Worm (Caenorhabditis elegans) whole organism, L1 larva: Measurements from ENCODE around the gene tag-297.

Experiments
- C04F5.9 ChIP-seq: sonication (generic microtip); optimal IDR thresholded peaks from 2 replicates; lab custom pipeline; 2016; ENCODE audit warnings: missing genetic modification characterization, missing compliant biosample characterization
- efl-3 ChIP-seq: fragments of 200-800 bp; sonication (Bioruptor generic); optimal IDR thresholded peaks from 2 replicates; lab custom pipeline; 2018; ENCODE audit warnings: mild to moderate bottlenecking, missing genetic modification characterization, missing compliant biosample characterization
- jun-1 ChIP-seq: fragments of 150-350 bp; optimal IDR thresholded peaks from 2 replicates; lab custom pipeline; 2014; ENCODE audit warnings: missing biosample characterization, missing genetic modification reagents, missing genetic modification characterization
- snpc-4 ChIP-seq: fragments of 150-350 bp; optimal IDR thresholded peaks from 2 replicates; lab custom pipeline; 2014; ENCODE audit warnings: missing biosample characterization, missing genetic modification characterization
- unc-86 ChIP-seq: sonication (generic microtip); optimal IDR thresholded peaks from 2 replicates; lab custom pipeline; 2016; ENCODE audit warnings: missing genetic modification characterization, missing compliant biosample characterization

- TF ChIP-seq jun-1 (tag; lab: Kevin White, UChicago) (no peak), unc-86 (tag; lab: Kevin White, UChicago) (no peak), efl-3 (no peak), C04F5.9 (tag; lab: Kevin White, UChicago) (no peak), snpc-4 (tag; lab: Kevin White, UChicago) (no peak)
Observed at ce11 chrII:14580549-14580948, 46.9 kb upstream of the tag-297 start, which contains the start of the genes nspb-8 and nspb-9.
